Worm (Caenorhabditis elegans): ENCODE data around the gene lgc-38.

Gene lgc-38

ce11 chrIII:7021156-7021637, 12.3 kb downstream of the lgc-38 start, which contains the start of gene rfl-1:
Gene rfl-1 (plus strand): TSS chrIII:7021206.
- no peak for TF ChIP-seq unc-62 (GFP tag; optimal IDR thresholded peaks at IDR 0.05)
- no peak for TF ChIP-seq M03D4.4 (tag; optimal IDR thresholded peaks at IDR 0.05)
- TF ChIP-seq ces-1 (GFP tag; optimal IDR thresholded peaks at IDR 0.05): peak; percentile 81
- TF ChIP-seq lsy-2 (tag; optimal IDR thresholded peaks at IDR 0.05): peak; percentile 70
- no peak for TF ChIP-seq mls-2 (tag; optimal IDR thresholded peaks at IDR 0.05)
- no peak for TF ChIP-seq nhr-237 (tag; optimal IDR thresholded peaks at IDR 0.05)
- peak; percentile 26 for TF ChIP-seq ceh-39 (tag; optimal IDR thresholded peaks at IDR 0.05)
- no peak for TF ChIP-seq unc-39 (tag; optimal IDR thresholded peaks at IDR 0.05)
- no peak for TF ChIP-seq nhr-28 (tag; optimal IDR thresholded peaks at IDR 0.05)
- no peak for TF ChIP-seq sem-2 (GFP tag; optimal IDR thresholded peaks at IDR 0.05)
- TF ChIP-seq hlh-1 (tag; optimal IDR thresholded peaks at IDR 0.05): peak; percentile 24
- peak; percentile 11 for TF ChIP-seq pha-4 (tag; optimal IDR thresholded peaks at IDR 0.05)

- TF ChIP-seq ceh-83 (GFP tag; optimal IDR thresholded peaks at IDR 0.05) (no peak), blmp-1 (tag; optimal IDR thresholded peaks at IDR 0.05) (no peak), pha-4 (tag; optimal IDR thresholded peaks at IDR 0.05) (no peak), zip-8 (tag; optimal IDR thresholded peaks at IDR 0.05) (no peak)
Measured at ce11 chrIII:7025839-7026238, 16.9 kb downstream of the lgc-38 start.

- TF ChIP-seq pha-4 (tag; optimal IDR thresholded peaks at IDR 0.05) (no peak), nhr-2 (tag; optimal IDR thresholded peaks at IDR 0.05) (no peak), nhr-237 (tag; optimal IDR thresholded peaks at IDR 0.05) (no peak), M03D4.4 (tag; optimal IDR thresholded peaks at IDR 0.05) (no peak), nhr-28 (tag; optimal IDR thresholded peaks at IDR 0.05) (no peak), bed-3 (GFP tag; optimal IDR thresholded peaks at IDR 0.05) (no peak), unc-62 (GFP tag; optimal IDR thresholded peaks at IDR 0.05) (no peak), lin-13 (tag; optimal IDR thresholded peaks at IDR 0.05) (no peak), unc-120 (tag; optimal IDR thresholded peaks at IDR 0.05; ENCODE audit: poor library complexity, severe bottlenecking) (no peak), sem-2 (GFP tag; optimal IDR thresholded peaks at IDR 0.05) (no peak), blmp-1 (tag; optimal IDR thresholded peaks at IDR 0.05) (no peak), ceh-83 (GFP tag; optimal IDR thresholded peaks at IDR 0.05) (no peak), ces-1 (GFP tag; optimal IDR thresholded peaks at IDR 0.05) (no peak), ham-2 (GFP tag; optimal IDR thresholded peaks at IDR 0.05) (no peak), drap-1 (GFP tag; optimal IDR thresholded peaks at IDR 0.05) (no peak), sptf-1 (tag; optimal IDR thresholded peaks at IDR 0.05) (no peak), ztf-11 (tag; optimal IDR thresholded peaks at IDR 0.05) (no peak), lsy-2 (tag; optimal IDR thresholded peaks at IDR 0.05) (no peak), tbx-8 (GFP tag; optimal IDR thresholded peaks at IDR 0.05) (no peak)
Measured at ce11 chrIII:7029105-7029504, 20.2 kb downstream of the lgc-38 start, which contains the start of gene cyk-1. Gene cyk-1 (minus strand): TSS chrIII:7029205.

ce11 chrIII:7030044-7030804, 21.3 kb downstream of the lgc-38 start:
- peak; percentile 49 for TF ChIP-seq mls-2 (tag; optimal IDR thresholded peaks at IDR 0.05)
- TF ChIP-seq sptf-1 (tag; optimal IDR thresholded peaks at IDR 0.05): peak; percentile 75
- peak; percentile 75 for TF ChIP-seq cnd-1 (tag; optimal IDR thresholded peaks at IDR 0.05)
- TF ChIP-seq sem-2 (GFP tag; optimal IDR thresholded peaks at IDR 0.05): peak; percentile 61
- peak; percentile 71 for TF ChIP-seq ceh-83 (GFP tag; optimal IDR thresholded peaks at IDR 0.05)
- TF ChIP-seq unc-62 (GFP tag; optimal IDR thresholded peaks at IDR 0.05): no peak
- TF ChIP-seq ceh-43 (GFP tag; optimal IDR thresholded peaks at IDR 0.05): peak; percentile 38
- TF ChIP-seq M03D4.4 (tag; optimal IDR thresholded peaks at IDR 0.05): peak; percentile 71
- TF ChIP-seq drap-1 (GFP tag; optimal IDR thresholded peaks at IDR 0.05): peak; percentile 34
- TF ChIP-seq mep-1 (tag; optimal IDR thresholded peaks at IDR 0.05): no peak
- no peak for TF ChIP-seq lin-32 (GFP tag; optimal IDR thresholded peaks at IDR 0.05)
- TF ChIP-seq ces-1 (GFP tag; optimal IDR thresholded peaks at IDR 0.05): no peak
- peak; percentile 10 for TF ChIP-seq lsy-2 (tag; optimal IDR thresholded peaks at IDR 0.05)
- TF ChIP-seq unc-120 (tag; optimal IDR thresholded peaks at IDR 0.05; ENCODE audit: poor library complexity, severe bottlenecking): peak; percentile 45
- TF ChIP-seq bed-3 (GFP tag; optimal IDR thresholded peaks at IDR 0.05): peak; percentile 33

- no peak for TF ChIP-seq sptf-1 (tag; optimal IDR thresholded peaks at IDR 0.05)
- peak; percentile 31 for TF ChIP-seq hlh-1 (tag; optimal IDR thresholded peaks at IDR 0.05)
Measured at ce11 chrIII:7032070-7032469, 23.1 kb downstream of the lgc-38 start.
